Worm (Caenorhabditis elegans) whole organism, mixed stage, embryonic: ENCODE results near the gene ceh-14.

Experiments
- M03D4.4 ChIP-seq: sonication (generic microtip); optimal IDR thresholded peaks from 2 replicates; lab custom pipeline; 2017; ENCODE audit warnings: mild to moderate bottlenecking, missing genetic modification characterization, missing compliant biosample characterization
- bed-3 ChIP-seq: fragments of 200-800 bp; sonication (Bioruptor generic); optimal IDR thresholded peaks from 3 replicates; lab custom pipeline; 2018; ENCODE audit warnings: mild to moderate bottlenecking, missing genetic modification characterization, moderate library complexity, missing compliant biosample characterization
- blmp-1 ChIP-seq: fragments of 150-350 bp; optimal IDR thresholded peaks from 2 replicates; lab custom pipeline; 2014; ENCODE audit warnings: missing biosample characterization, missing genetic modification characterization
- ceh-39 ChIP-seq: fragments of 150-350 bp; optimal IDR thresholded peaks from 2 replicates; lab custom pipeline; 2014; ENCODE audit warnings: missing biosample characterization, missing genetic modification characterization
- ceh-43 ChIP-seq: fragments of 200-800 bp; sonication (Bioruptor generic); optimal IDR thresholded peaks from 2 replicates; lab custom pipeline; 2018; ENCODE audit warnings: mild to moderate bottlenecking, missing genetic modification characterization, moderate library complexity, missing compliant biosample characterization
- ceh-83 ChIP-seq: fragments of 200-800 bp; sonication (Bioruptor generic); optimal IDR thresholded peaks from 2 replicates; lab custom pipeline; 2018; ENCODE audit warnings: mild to moderate bottlenecking, missing genetic modification characterization, missing compliant biosample characterization
- ces-1 ChIP-seq: fragments of 150-350 bp; optimal IDR thresholded peaks from 2 replicates; lab custom pipeline; 2014; ENCODE audit warnings: missing biosample characterization, missing genetic modification reagents, missing genetic modification characterization
- cnd-1 ChIP-seq: fragments of 200-800 bp; sonication (Bioruptor generic); optimal IDR thresholded peaks from 2 replicates; lab custom pipeline; 2018; ENCODE audit warnings: mild to moderate bottlenecking, missing genetic modification characterization, missing compliant biosample characterization
- drap-1 ChIP-seq: fragments of 200-800 bp; sonication (Bioruptor generic); optimal IDR thresholded peaks from 3 replicates; lab custom pipeline; 2018; ENCODE audit warnings: mild to moderate bottlenecking, missing genetic modification characterization, missing compliant biosample characterization
- elt-1 ChIP-seq: sonication (generic microtip); optimal IDR thresholded peaks from 2 replicates; lab custom pipeline; 2017; ENCODE audit warnings: missing genetic modification characterization, mild to moderate bottlenecking, missing compliant biosample characterization, antibody characterized with exemption, moderate library complexity, borderline replicate concordance; ENCODE audit not compliant: insufficient read depth
- elt-3 ChIP-seq: fragments of 150-350 bp; optimal IDR thresholded peaks from 2 replicates; lab custom pipeline; 2014; ENCODE audit warnings: missing biosample characterization, missing genetic modification characterization
- flh-1 ChIP-seq: fragments of 200-800 bp; sonication (Bioruptor generic); optimal IDR thresholded peaks from 2 replicates; lab custom pipeline; 2018; ENCODE audit warnings: mild to moderate bottlenecking, missing genetic modification characterization, moderate library complexity, missing compliant biosample characterization
- ham-2 ChIP-seq: fragments of 200-800 bp; sonication (Bioruptor generic); optimal IDR thresholded peaks from 2 replicates; lab custom pipeline; 2018; ENCODE audit warnings: mild to moderate bottlenecking, missing genetic modification characterization, missing compliant biosample characterization
- lin-32 ChIP-seq: fragments of 200-800 bp; sonication (Bioruptor generic); optimal IDR thresholded peaks from 2 replicates; lab custom pipeline; 2018; ENCODE audit warnings: mild to moderate bottlenecking, missing genetic modification characterization, missing compliant biosample characterization
- lsy-2 ChIP-seq: fragments of 150-350 bp; optimal IDR thresholded peaks from 2 replicates; lab custom pipeline; 2014; ENCODE audit warnings: missing biosample characterization, missing genetic modification characterization
- mab-5 ChIP-seq: fragments of 150-350 bp; optimal IDR thresholded peaks from 2 replicates; lab custom pipeline; 2014; ENCODE audit warnings: missing biosample characterization, missing genetic modification characterization
- mep-1 ChIP-seq: fragments of 150-350 bp; optimal IDR thresholded peaks from 2 replicates; lab custom pipeline; 2017; ENCODE audit warnings: missing biosample characterization, missing genetic modification reagents, missing genetic modification characterization, inconsistent platforms
- mls-2 ChIP-seq: sonication (generic microtip); optimal IDR thresholded peaks from 2 replicates; lab custom pipeline; 2016; ENCODE audit warnings: mild to moderate bottlenecking, missing genetic modification characterization, moderate library complexity, missing compliant biosample characterization
- nhr-12 ChIP-seq: fragments of 150-350 bp; optimal IDR thresholded peaks from 2 replicates; lab custom pipeline; 2014; ENCODE audit warnings: missing biosample characterization, missing genetic modification characterization
- nhr-2 ChIP-seq: fragments of 150-350 bp; optimal IDR thresholded peaks from 2 replicates; lab custom pipeline; 2014; ENCODE audit warnings: missing biosample characterization, missing genetic modification characterization
- nhr-28 ChIP-seq: fragments of 150-350 bp; optimal IDR thresholded peaks from 2 replicates; lab custom pipeline; 2014; ENCODE audit warnings: missing biosample characterization, missing genetic modification characterization
- nhr-76 ChIP-seq: sonication (generic microtip); optimal IDR thresholded peaks from 2 replicates; lab custom pipeline; 2017; ENCODE audit warnings: missing biosample characterization, missing genetic modification characterization
- sem-2 ChIP-seq: fragments of 200-800 bp; sonication (Bioruptor generic); optimal IDR thresholded peaks from 2 replicates; lab custom pipeline; 2018; ENCODE audit warnings: mild to moderate bottlenecking, missing genetic modification characterization, missing compliant biosample characterization
- snpc-4 ChIP-seq: fragments of 150-350 bp; optimal IDR thresholded peaks from 2 replicates; lab custom pipeline; 2014; ENCODE audit warnings: missing biosample characterization, missing genetic modification characterization
- sptf-1 ChIP-seq: sonication (generic microtip); optimal IDR thresholded peaks from 2 replicates; lab custom pipeline; 2017; ENCODE audit warnings: mild to moderate bottlenecking, missing genetic modification characterization, moderate library complexity, missing compliant biosample characterization
- tbx-8 ChIP-seq: fragments of 200-800 bp; sonication (Bioruptor generic); optimal IDR thresholded peaks from 2 replicates; lab custom pipeline; 2018; ENCODE audit warnings: mild to moderate bottlenecking, missing genetic modification characterization, moderate library complexity, missing compliant biosample characterization
- unc-120 ChIP-seq: sonication (generic microtip); optimal IDR thresholded peaks from 2 replicates; lab custom pipeline; 2017; ENCODE audit warnings: missing genetic modification characterization, missing compliant biosample characterization; ENCODE audit not compliant: poor library complexity, severe bottlenecking
- unc-39 ChIP-seq: fragments of 150-350 bp; optimal IDR thresholded peaks from 2 replicates; lab custom pipeline; 2014; ENCODE audit warnings: missing biosample characterization, missing genetic modification characterization
- unc-62 ChIP-seq: fragments of 150-350 bp; optimal IDR thresholded peaks from 2 replicates; lab custom pipeline; 2014; ENCODE audit warnings: missing biosample characterization, missing genetic modification reagents, missing genetic modification characterization
- ztf-11 ChIP-seq: fragments of 150-350 bp; optimal IDR thresholded peaks from 2 replicates; lab custom pipeline; 2014; ENCODE audit warnings: missing biosample characterization, missing genetic modification characterization

Gene ceh-14

ce11 chrX:7546509-7546908 lies 14.0 kb upstream of the ceh-14 start, which contains the start of gene col-174:
TSS of gene col-174 (plus strand) at chrX:7546809.
- no peak for TF ChIP-seq drap-1 (GFP tag; lab: Kevin White, UChicago)
- peak; percentile 12 for TF ChIP-seq ham-2
- TF ChIP-seq unc-62 (GFP tag; lab: Kevin White, UChicago): no peak

ce11 chrX:7541078-7541477 lies 8.5 kb upstream of the ceh-14 start:
- TF ChIP-seq nhr-76 (tag; lab: Kevin White, UChicago): no peak
- TF ChIP-seq ztf-11 (tag; lab: Kevin White, UChicago): no peak
- no peak for TF ChIP-seq snpc-4 (tag; lab: Kevin White, UChicago)
- TF ChIP-seq mab-5 (tag; lab: Kevin White, UChicago): no peak
- TF ChIP-seq ceh-43 (GFP tag; lab: Kevin White, UChicago): no peak
- no peak for TF ChIP-seq nhr-12 (tag; lab: Kevin White, UChicago)
- TF ChIP-seq sptf-1 (tag; lab: Kevin White, UChicago): no peak
- no peak for TF ChIP-seq sem-2 (GFP tag; lab: Kevin White, UChicago)
- TF ChIP-seq mep-1 (tag; lab: Kevin White, UChicago): no peak
- TF ChIP-seq elt-3: no peak
- no peak for TF ChIP-seq flh-1 (GFP tag; lab: Kevin White, UChicago)
- no peak for TF ChIP-seq ces-1 (GFP tag; lab: Kevin White, UChicago)
- TF ChIP-seq cnd-1: no peak
- TF ChIP-seq unc-120: no peak
- TF ChIP-seq elt-1 (tag; lab: Kevin White, UChicago): no peak
- no peak for TF ChIP-seq M03D4.4 (tag; lab: Kevin White, UChicago)
- TF ChIP-seq, all 35 proteins: peak for 0

ce11 chrX:7540033-7540432 lies 7.5 kb upstream of the ceh-14 start, which contains the start of gene glb-16:
TSS of gene glb-16 (minus strand) at chrX:7540133.
- no peak for TF ChIP-seq drap-1 (GFP tag; lab: Kevin White, UChicago)
- TF ChIP-seq sptf-1 (tag; lab: Kevin White, UChicago): no peak
- TF ChIP-seq nhr-2 (tag; lab: Kevin White, UChicago): no peak
- TF ChIP-seq nhr-28: no peak
- TF ChIP-seq snpc-4 (tag; lab: Kevin White, UChicago): no peak
- no peak for TF ChIP-seq nhr-76 (tag; lab: Kevin White, UChicago)
- no peak for TF ChIP-seq bed-3
- no peak for TF ChIP-seq lsy-2
- TF ChIP-seq, all 35 proteins: peak for 0

ce11 chrX:7537742-7538268 lies 5.3 kb upstream of the ceh-14 start, which contains the start of gene dpy-7:
TSS of gene dpy-7 (minus strand) at chrX:7537792.
- peak; percentile 86 for TF ChIP-seq elt-1 (tag; lab: Kevin White, UChicago)
- TF ChIP-seq nhr-2 (tag; lab: Kevin White, UChicago): no peak
- no peak for TF ChIP-seq mls-2 (tag; lab: Kevin White, UChicago)
- no peak for TF ChIP-seq drap-1 (GFP tag; lab: Kevin White, UChicago)
- TF ChIP-seq unc-120: no peak
- TF ChIP-seq ham-2: peak; percentile 18
- TF ChIP-seq unc-62 (GFP tag; lab: Kevin White, UChicago): no peak
- no peak for TF ChIP-seq unc-39 (tag; lab: Kevin White, UChicago)
- no peak for TF ChIP-seq blmp-1
- no peak for TF ChIP-seq flh-1 (GFP tag; lab: Kevin White, UChicago)
- no peak for TF ChIP-seq ztf-11 (tag; lab: Kevin White, UChicago)
- TF ChIP-seq ceh-39 (tag; lab: Kevin White, UChicago): no peak
- TF ChIP-seq ces-1 (GFP tag; lab: Kevin White, UChicago): no peak
- TF ChIP-seq ceh-43 (GFP tag; lab: Kevin White, UChicago): no peak
- TF ChIP-seq nhr-76 (tag; lab: Kevin White, UChicago): no peak
- no peak for TF ChIP-seq lin-32 (GFP tag; lab: Kevin White, UChicago)

ce11 chrX:7536869-7537268 lies 4.3 kb upstream of the ceh-14 start:
- TF ChIP-seq mab-5 (tag; lab: Kevin White, UChicago) (no peak), sptf-1 (tag; lab: Kevin White, UChicago) (no peak), tbx-8 (GFP tag; lab: Kevin White, UChicago) (no peak), ceh-83 (GFP tag; lab: Kevin White, UChicago) (no peak), snpc-4 (tag; lab: Kevin White, UChicago) (no peak), nhr-12 (tag; lab: Kevin White, UChicago) (no peak), unc-62 (GFP tag; lab: Kevin White, UChicago) (no peak), lin-32 (GFP tag; lab: Kevin White, UChicago) (no peak), nhr-2 (tag; lab: Kevin White, UChicago) (no peak), unc-120 (no peak), ceh-39 (tag; lab: Kevin White, UChicago) (no peak)
